Worm (Caenorhabditis elegans) whole organism, mixed stage, embryonic: ENCODE results near the gene F58B4.2.

Experiments
- M03D4.4 ChIP-seq: sonication (generic microtip); optimal IDR thresholded peaks from 2 replicates; lab custom pipeline; 2017; ENCODE audit warnings: mild to moderate bottlenecking, missing genetic modification characterization, missing compliant biosample characterization
- bed-3 ChIP-seq: fragments of 200-800 bp; sonication (Bioruptor generic); optimal IDR thresholded peaks from 3 replicates; lab custom pipeline; 2018; ENCODE audit warnings: mild to moderate bottlenecking, missing genetic modification characterization, moderate library complexity, missing compliant biosample characterization
- blmp-1 ChIP-seq: fragments of 150-350 bp; optimal IDR thresholded peaks from 2 replicates; lab custom pipeline; 2014; ENCODE audit warnings: missing biosample characterization, missing genetic modification characterization
- ceh-39 ChIP-seq: fragments of 150-350 bp; optimal IDR thresholded peaks from 2 replicates; lab custom pipeline; 2014; ENCODE audit warnings: missing biosample characterization, missing genetic modification characterization
- ceh-43 ChIP-seq: fragments of 200-800 bp; sonication (Bioruptor generic); optimal IDR thresholded peaks from 2 replicates; lab custom pipeline; 2018; ENCODE audit warnings: mild to moderate bottlenecking, missing genetic modification characterization, moderate library complexity, missing compliant biosample characterization
- ces-1 ChIP-seq: fragments of 150-350 bp; optimal IDR thresholded peaks from 2 replicates; lab custom pipeline; 2014; ENCODE audit warnings: missing biosample characterization, missing genetic modification reagents, missing genetic modification characterization
- cnd-1 ChIP-seq: fragments of 200-800 bp; sonication (Bioruptor generic); optimal IDR thresholded peaks from 2 replicates; lab custom pipeline; 2018; ENCODE audit warnings: mild to moderate bottlenecking, missing genetic modification characterization, missing compliant biosample characterization
- drap-1 ChIP-seq: fragments of 200-800 bp; sonication (Bioruptor generic); optimal IDR thresholded peaks from 3 replicates; lab custom pipeline; 2018; ENCODE audit warnings: mild to moderate bottlenecking, missing genetic modification characterization, missing compliant biosample characterization
- elt-3 ChIP-seq: fragments of 150-350 bp; optimal IDR thresholded peaks from 2 replicates; lab custom pipeline; 2014; ENCODE audit warnings: missing biosample characterization, missing genetic modification characterization
- ham-2 ChIP-seq: fragments of 200-800 bp; sonication (Bioruptor generic); optimal IDR thresholded peaks from 2 replicates; lab custom pipeline; 2018; ENCODE audit warnings: mild to moderate bottlenecking, missing genetic modification characterization, missing compliant biosample characterization
- hlh-1 ChIP-seq: fragments of 150-350 bp; optimal IDR thresholded peaks from 2 replicates; lab custom pipeline; 2014; ENCODE audit warnings: missing biosample characterization, missing genetic modification reagents, missing genetic modification characterization
- lin-32 ChIP-seq: fragments of 200-800 bp; sonication (Bioruptor generic); optimal IDR thresholded peaks from 2 replicates; lab custom pipeline; 2018; ENCODE audit warnings: mild to moderate bottlenecking, missing genetic modification characterization, missing compliant biosample characterization
- lsy-2 ChIP-seq: fragments of 150-350 bp; optimal IDR thresholded peaks from 2 replicates; lab custom pipeline; 2014; ENCODE audit warnings: missing biosample characterization, missing genetic modification characterization
- mab-5 ChIP-seq: fragments of 150-350 bp; optimal IDR thresholded peaks from 2 replicates; lab custom pipeline; 2014; ENCODE audit warnings: missing biosample characterization, missing genetic modification characterization
- mep-1 ChIP-seq: fragments of 150-350 bp; optimal IDR thresholded peaks from 2 replicates; lab custom pipeline; 2017; ENCODE audit warnings: missing biosample characterization, missing genetic modification reagents, missing genetic modification characterization, inconsistent platforms
- mls-2 ChIP-seq: sonication (generic microtip); optimal IDR thresholded peaks from 2 replicates; lab custom pipeline; 2016; ENCODE audit warnings: mild to moderate bottlenecking, missing genetic modification characterization, moderate library complexity, missing compliant biosample characterization
- nhr-12 ChIP-seq: fragments of 150-350 bp; optimal IDR thresholded peaks from 2 replicates; lab custom pipeline; 2014; ENCODE audit warnings: missing biosample characterization, missing genetic modification characterization
- nhr-2 ChIP-seq: fragments of 150-350 bp; optimal IDR thresholded peaks from 2 replicates; lab custom pipeline; 2014; ENCODE audit warnings: missing biosample characterization, missing genetic modification characterization
- nhr-237 ChIP-seq: fragments of 150-350 bp; optimal IDR thresholded peaks from 2 replicates; lab custom pipeline; 2014; ENCODE audit warnings: missing biosample characterization, missing genetic modification characterization
- nhr-28 ChIP-seq: fragments of 150-350 bp; optimal IDR thresholded peaks from 2 replicates; lab custom pipeline; 2014; ENCODE audit warnings: missing biosample characterization, missing genetic modification characterization
- pha-4 ChIP-seq: fragments of 150-350 bp; optimal IDR thresholded peaks from 2 replicates; lab custom pipeline; 2018; ENCODE audit warnings: missing biosample characterization, missing genetic modification reagents, missing genetic modification characterization
- snpc-4 ChIP-seq: fragments of 150-350 bp; optimal IDR thresholded peaks from 2 replicates; lab custom pipeline; 2014; ENCODE audit warnings: missing biosample characterization, missing genetic modification characterization
- tbx-8 ChIP-seq: fragments of 200-800 bp; sonication (Bioruptor generic); optimal IDR thresholded peaks from 2 replicates; lab custom pipeline; 2018; ENCODE audit warnings: mild to moderate bottlenecking, missing genetic modification characterization, moderate library complexity, missing compliant biosample characterization
- unc-120 ChIP-seq: sonication (generic microtip); optimal IDR thresholded peaks from 2 replicates; lab custom pipeline; 2017; ENCODE audit warnings: missing genetic modification characterization, missing compliant biosample characterization; ENCODE audit not compliant: poor library complexity, severe bottlenecking
- unc-39 ChIP-seq: fragments of 150-350 bp; optimal IDR thresholded peaks from 2 replicates; lab custom pipeline; 2014; ENCODE audit warnings: missing biosample characterization, missing genetic modification characterization
- unc-62 ChIP-seq: fragments of 150-350 bp; optimal IDR thresholded peaks from 2 replicates; lab custom pipeline; 2014; ENCODE audit warnings: missing biosample characterization, missing genetic modification reagents, missing genetic modification characterization
- zip-8 ChIP-seq: fragments of 150-350 bp; optimal IDR thresholded peaks from 2 replicates; lab custom pipeline; 2014; ENCODE audit warnings: missing biosample characterization, missing genetic modification characterization
- ztf-11 ChIP-seq: fragments of 150-350 bp; optimal IDR thresholded peaks from 2 replicates; lab custom pipeline; 2014; ENCODE audit warnings: missing biosample characterization, missing genetic modification characterization

The F58B4.2 gene

DNA sequence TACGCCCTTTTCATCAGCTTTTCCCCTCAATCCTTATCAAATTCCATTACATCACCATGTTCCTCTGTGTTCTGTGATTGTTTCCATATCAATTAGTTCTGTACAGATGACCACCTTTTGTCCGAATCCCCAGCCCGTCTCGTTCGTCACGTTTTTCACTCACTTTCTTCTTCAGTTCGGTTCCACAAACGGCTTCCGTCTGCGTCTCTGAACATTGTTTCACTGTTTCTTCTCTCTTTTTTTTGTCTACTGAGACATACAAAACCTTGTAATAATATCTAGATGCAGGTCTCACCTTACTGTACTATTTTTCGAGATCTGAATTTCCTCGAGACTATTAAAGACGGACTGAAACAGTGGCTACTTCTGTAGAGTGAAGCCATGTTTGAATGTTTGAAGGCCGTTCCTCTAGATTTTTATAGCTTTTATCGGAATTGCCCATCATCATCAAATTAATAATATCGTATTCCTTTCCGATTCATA lies 31.8 kb downstream of the F58B4.2 start, which contains the start of gene F32D8.3:
TSS of gene F32D8.3 (plus strand) at position 433 of the 483 bp plus-strand sequence.
- no peak for TF ChIP-seq unc-39 (tag; lab: Kevin White, UChicago)
- TF ChIP-seq nhr-12 (tag; lab: Kevin White, UChicago) = no peak
- TF ChIP-seq blmp-1 = no peak
- no peak for TF ChIP-seq hlh-1 (tag; lab: Kevin White, UChicago)
- no peak for TF ChIP-seq tbx-8 (GFP tag; lab: Kevin White, UChicago)
- no peak for TF ChIP-seq ceh-43 (GFP tag; lab: Kevin White, UChicago)
- no peak for TF ChIP-seq nhr-237 (tag; lab: Kevin White, UChicago)
- no peak for TF ChIP-seq drap-1 (GFP tag; lab: Kevin White, UChicago)
- no peak for TF ChIP-seq unc-120 (tag; lab: Kevin White, UChicago)
- no peak for TF ChIP-seq mep-1 (tag; lab: Kevin White, UChicago)
- no peak for TF ChIP-seq ces-1 (GFP tag; lab: Kevin White, UChicago)
- TF ChIP-seq mls-2 (tag; lab: Kevin White, UChicago) = no peak
- no peak for TF ChIP-seq mab-5 (tag; lab: Kevin White, UChicago)
- TF ChIP-seq unc-62 (GFP tag; lab: Kevin White, UChicago) = no peak
- TF ChIP-seq pha-4 (tag; lab: Kevin White, UChicago) = no peak
- TF ChIP-seq snpc-4 = no peak
- TF ChIP-seq lin-32 (GFP tag; lab: Kevin White, UChicago) = no peak
- TF ChIP-seq elt-3 = no peak
- no peak for TF ChIP-seq zip-8 (tag; lab: Kevin White, UChicago)
- TF ChIP-seq nhr-2 (tag; lab: Kevin White, UChicago) = no peak

DNA sequence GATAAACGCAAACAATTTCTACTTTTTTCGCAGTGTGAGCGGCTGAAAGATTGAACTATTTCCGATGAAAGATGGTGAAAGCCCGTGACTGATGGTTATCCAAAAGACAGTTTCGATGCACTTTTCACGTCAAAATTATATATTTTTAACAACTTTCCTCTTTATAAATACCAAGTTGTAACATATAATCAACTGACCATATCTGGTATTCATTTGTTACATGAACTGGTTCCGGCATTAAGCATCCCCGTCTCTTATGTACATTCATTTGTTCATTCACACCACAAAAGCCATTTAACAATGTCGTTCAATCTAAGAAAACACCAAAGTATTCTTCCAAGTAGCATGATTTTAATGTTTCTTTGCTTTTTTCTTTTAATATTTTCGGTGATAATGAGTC lies 34.8 kb downstream of the F58B4.2 start, which contains the start of gene F32D8.2:
TSS of gene F32D8.2 (plus strand) at position 301 of the 400 bp plus-strand sequence.
- no peak for TF ChIP-seq ztf-11 (tag; lab: Kevin White, UChicago)
- no peak for TF ChIP-seq mls-2 (tag; lab: Kevin White, UChicago)
- TF ChIP-seq ham-2 = no peak
- no peak for TF ChIP-seq ceh-39 (tag; lab: Kevin White, UChicago)
- TF ChIP-seq elt-3 = no peak
- TF ChIP-seq unc-39 (tag; lab: Kevin White, UChicago) = no peak
- TF ChIP-seq nhr-12 (tag; lab: Kevin White, UChicago) = no peak
- no peak for TF ChIP-seq pha-4 (tag; lab: Kevin White, UChicago)

DNA sequence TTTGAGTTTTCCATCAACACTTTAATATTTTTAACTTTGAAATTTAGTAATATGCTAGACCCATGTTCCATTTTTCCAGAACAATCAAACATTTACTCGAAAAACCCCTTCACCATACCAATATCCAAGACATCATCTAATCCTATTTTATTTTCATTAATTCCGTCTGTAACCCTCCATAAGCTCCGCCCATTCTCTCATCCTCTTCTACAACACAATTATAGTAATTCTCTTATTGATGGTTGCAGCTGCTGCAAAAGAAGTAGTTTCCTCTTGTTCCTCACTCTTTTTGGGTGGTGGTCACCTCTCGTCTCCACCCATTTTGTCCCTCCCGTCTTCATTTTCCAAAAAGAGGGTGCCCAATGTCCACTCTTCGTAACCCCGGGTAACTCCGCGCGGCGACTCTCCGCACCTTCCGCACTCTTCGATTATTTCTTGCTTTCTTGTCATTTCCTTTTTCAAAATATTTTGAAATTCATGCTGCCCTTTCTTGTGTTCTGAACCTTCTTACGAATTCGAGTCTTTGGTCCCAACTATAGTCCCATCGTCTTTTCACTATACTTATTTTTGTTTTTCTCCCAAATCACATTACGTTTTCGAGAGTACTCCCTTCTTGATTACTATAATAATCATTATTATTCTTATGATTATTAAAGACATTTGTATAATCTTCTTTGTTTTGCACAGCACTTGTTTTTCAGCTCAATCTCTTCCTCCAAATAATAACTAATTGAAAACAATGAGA lies 38.0 kb downstream of the F58B4.2 start, which contains the start of gene F32D8.1:
TSS of gene F32D8.1 (plus strand) at position 695 of the 745 bp plus-strand sequence.
- no peak for TF ChIP-seq elt-3
- no peak for TF ChIP-seq unc-39 (tag; lab: Kevin White, UChicago)
- no peak for TF ChIP-seq pha-4 (tag; lab: Kevin White, UChicago)
- no peak for TF ChIP-seq nhr-28 (tag; lab: Kevin White, UChicago)
- TF ChIP-seq cnd-1 = no peak
- no peak for TF ChIP-seq blmp-1
- peak; percentile 97 for TF ChIP-seq ces-1 (GFP tag; lab: Kevin White, UChicago)

DNA sequence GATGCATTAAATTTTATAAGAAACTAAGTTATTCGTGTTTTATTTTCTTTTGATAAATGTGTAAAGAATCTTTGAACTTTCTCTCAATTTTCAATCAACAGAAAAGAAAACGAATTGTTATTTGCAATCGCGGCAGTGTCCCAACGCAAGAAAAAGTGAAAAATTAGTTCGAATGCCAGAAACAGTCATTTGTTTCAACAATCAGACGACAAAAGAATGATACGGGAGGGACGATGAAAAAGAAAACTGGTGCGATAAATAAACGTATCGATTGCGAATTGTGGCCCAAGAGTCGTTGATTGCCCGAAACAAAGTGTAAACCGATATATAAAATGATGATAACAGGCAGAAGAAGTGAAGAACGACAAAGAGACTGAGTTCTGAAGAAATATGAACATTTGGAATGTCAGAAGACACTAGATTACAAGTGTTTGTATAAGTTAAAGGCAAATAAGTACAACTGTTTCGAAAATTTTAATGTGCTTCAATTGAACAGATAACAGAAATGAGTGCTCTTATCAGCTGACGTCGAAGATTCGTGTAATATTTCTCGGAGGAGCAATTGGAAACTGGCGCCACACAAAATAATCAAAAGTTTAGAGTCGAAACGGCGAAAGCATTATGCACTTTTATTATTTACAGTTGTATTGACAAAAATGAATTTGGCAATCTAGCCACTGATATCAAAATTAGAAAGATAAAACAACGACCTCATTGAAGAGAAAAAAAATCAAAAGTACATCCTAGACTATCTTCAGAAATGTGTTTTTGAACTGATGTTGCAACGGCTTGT lies 40.3 kb downstream of the F58B4.2 start:
- no peak for TF ChIP-seq blmp-1
- TF ChIP-seq tbx-8 (GFP tag; lab: Kevin White, UChicago) = no peak
- TF ChIP-seq snpc-4 = no peak
- no peak for TF ChIP-seq ztf-11 (tag; lab: Kevin White, UChicago)
- no peak for TF ChIP-seq M03D4.4 (tag; lab: Kevin White, UChicago)
- TF ChIP-seq lsy-2 (tag; lab: Kevin White, UChicago) = no peak

DNA sequence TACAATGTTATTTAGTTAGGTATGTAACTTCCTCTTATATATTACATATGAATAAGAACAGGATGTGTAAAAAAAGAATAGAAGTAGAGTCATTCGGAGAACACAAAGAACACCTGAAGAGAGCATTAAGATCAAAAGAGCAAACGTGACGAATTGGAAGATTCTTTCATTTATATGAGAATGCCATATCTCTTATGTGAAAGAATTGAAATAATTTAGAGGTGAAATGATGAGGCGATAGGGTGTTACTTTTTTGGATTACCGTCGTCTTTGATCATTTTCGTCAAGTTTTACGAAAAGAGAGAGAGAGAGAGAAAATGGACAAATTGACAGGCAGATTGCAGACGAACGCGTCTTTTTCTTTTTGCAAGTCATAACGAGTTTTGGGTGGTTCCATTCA lies 41.8 kb downstream of the F58B4.2 start:
- TF ChIP-seq snpc-4 = no peak
- no peak for TF ChIP-seq ztf-11 (tag; lab: Kevin White, UChicago)
- TF ChIP-seq ham-2 = no peak
- TF ChIP-seq mab-5 (tag; lab: Kevin White, UChicago) = no peak
- TF ChIP-seq bed-3 = no peak
